Worm (Caenorhabditis elegans) whole organism, L1 larva: Measurements from ENCODE around the gene C35B1.4.

ENCODE experiments used
- F16B12.6 ChIP-seq: fragments of 150-350 bp; optimal IDR thresholded peaks from 2 replicates; lab custom pipeline; 2014; ENCODE audit warnings: missing biosample characterization, missing genetic modification characterization
- aha-1 ChIP-seq: fragments of 150-350 bp; optimal IDR thresholded peaks from 2 replicates; lab custom pipeline; 2014; ENCODE audit warnings: missing biosample characterization, missing genetic modification characterization
- alr-1 ChIP-seq: fragments of 200-800 bp; sonication (Bioruptor generic); optimal IDR thresholded peaks from 2 replicates; lab custom pipeline; 2018; ENCODE audit warnings: borderline replicate concordance, mild to moderate bottlenecking, missing genetic modification characterization, missing compliant biosample characterization
- ama-1 ChIP-seq: fragments of 150-350 bp; optimal IDR thresholded peaks from 2 replicates; lab custom pipeline; 2014
- blmp-1 ChIP-seq: fragments of 150-350 bp; optimal IDR thresholded peaks from 2 replicates; lab custom pipeline; 2014; ENCODE audit warnings: missing biosample characterization, missing genetic modification characterization
- ceh-63 ChIP-seq: fragments of 200-800 bp; sonication (Bioruptor generic); optimal IDR thresholded peaks from 2 replicates; lab custom pipeline; 2018; ENCODE audit warnings: mild to moderate bottlenecking, missing genetic modification characterization, missing compliant biosample characterization
- ceh-8 ChIP-seq: fragments of 200-800 bp; sonication (Bioruptor generic); optimal IDR thresholded peaks from 2 replicates; lab custom pipeline; 2018; ENCODE audit warnings: mild to moderate bottlenecking, missing genetic modification characterization, moderate library complexity, missing compliant biosample characterization
- ceh-82 ChIP-seq, 3 experiments: fragments of 150-350 bp in 1 of 3; sonication (generic microtip) in 2 of 3; optimal IDR thresholded peaks; 2 replicates each; lab custom pipeline; 2014 to 2017; ENCODE audit warnings: missing biosample characterization in 3 of 3, missing genetic modification characterization in 3 of 3
- dpl-1 ChIP-seq, 3 experiments: fragments of 150-350 bp in 2 of 3; sonication (generic microtip) in 1 of 3; optimal IDR thresholded peaks; 2 replicates each; lab custom pipeline; 2014 to 2017; ENCODE audit warnings: missing biosample characterization in 3 of 3, missing genetic modification characterization in 3 of 3, missing genetic modification reagents in 3 of 3
- efl-3 ChIP-seq: fragments of 200-800 bp; sonication (Bioruptor generic); optimal IDR thresholded peaks from 2 replicates; lab custom pipeline; 2018; ENCODE audit warnings: mild to moderate bottlenecking, missing genetic modification characterization, missing compliant biosample characterization
- egl-13 ChIP-seq: sonication (generic microtip); optimal IDR thresholded peaks from 2 replicates; lab custom pipeline; 2016; ENCODE audit warnings: missing genotype, missing genetic modification reagents, missing genetic modification characterization, missing compliant biosample characterization
- elt-2 ChIP-seq: sonication (generic microtip); optimal IDR thresholded peaks from 2 replicates; lab custom pipeline; 2016; ENCODE audit warnings: missing genetic modification characterization, mild to moderate bottlenecking, inconsistent platforms, missing compliant biosample characterization, missing genetic modification reagents
- elt-3 ChIP-seq, 6 experiments: fragments of 150-350 bp in 1 of 6; sonication (generic microtip); optimal IDR thresholded peaks; 2 replicates each; lab custom pipeline; 2017 to 2018; ENCODE audit warnings: missing biosample characterization in 6 of 6, missing genetic modification characterization in 6 of 6, inconsistent platforms in 1 of 6
- ets-5 ChIP-seq: fragments of 200-800 bp; sonication (Bioruptor generic); IDR thresholded peaks from 2 replicates; pipeline ENCODE4 v1.3.6; 2022; ENCODE audit warnings: missing genetic modification characterization, missing compliant biosample characterization
- fkh-10 ChIP-seq: sonication (generic microtip); optimal IDR thresholded peaks from 2 replicates; lab custom pipeline; 2017; ENCODE audit warnings: missing biosample characterization, missing genetic modification reagents, missing genetic modification characterization
- irx-1 ChIP-seq: sonication (generic microtip); optimal IDR thresholded peaks from 2 replicates; lab custom pipeline; 2016; ENCODE audit warnings: missing genetic modification characterization, missing compliant biosample characterization
- isw-1 ChIP-seq: fragments of 200-800 bp; sonication (Bioruptor generic); IDR thresholded peaks from 2 replicates; pipeline ENCODE4 v1.3.6; 2022; ENCODE audit warnings: missing genetic modification characterization, missing compliant biosample characterization
- lin-13 ChIP-seq: fragments of 150-350 bp; optimal IDR thresholded peaks from 2 replicates; lab custom pipeline; 2014; ENCODE audit warnings: missing biosample characterization, missing genetic modification reagents, missing genetic modification characterization
- lin-15B ChIP-seq: fragments of 150-350 bp; sonication (generic microtip); optimal IDR thresholded peaks from 3 replicates; lab custom pipeline; 2014; ENCODE audit warnings: missing biosample characterization, missing genetic modification characterization
- lin-35 ChIP-seq, 2 experiments: fragments of 150-350 bp; optimal IDR thresholded peaks; 2 replicates each; lab custom pipeline; 2014; ENCODE audit warnings: missing biosample characterization in 2 of 2, missing genetic modification characterization in 2 of 2, missing genetic modification reagents in 2 of 2
- lsy-2 ChIP-seq, 2 experiments: fragments of 150-350 bp; optimal IDR thresholded peaks; 2 replicates each; lab custom pipeline; 2014; ENCODE audit warnings: missing biosample characterization in 2 of 2, missing genetic modification characterization in 2 of 2
- mep-1 ChIP-seq: fragments of 150-350 bp; optimal IDR thresholded peaks from 2 replicates; lab custom pipeline; 2014; ENCODE audit warnings: missing biosample characterization, missing genetic modification characterization
- nhr-12 ChIP-seq: sonication (generic microtip); optimal IDR thresholded peaks from 2 replicates; lab custom pipeline; 2017; ENCODE audit warnings: missing biosample characterization, missing genetic modification characterization
- nhr-19 ChIP-seq: fragments of 200-800 bp; sonication (Bioruptor generic); conservative IDR thresholded peaks from 2 replicates; pipeline ENCODE4 v1.3.6; 2022; ENCODE audit warnings: missing genetic modification characterization, missing compliant biosample characterization
- nhr-28 ChIP-seq: fragments of 150-350 bp; optimal IDR thresholded peaks from 2 replicates; lab custom pipeline; 2014; ENCODE audit warnings: missing biosample characterization, missing genetic modification characterization
- nhr-71 ChIP-seq: sonication (generic microtip); optimal IDR thresholded peaks from 2 replicates; lab custom pipeline; 2016; ENCODE audit warnings: mild to moderate bottlenecking, missing genetic modification characterization, moderate library complexity, missing compliant biosample characterization
- nhr-76 ChIP-seq: sonication (generic microtip); optimal IDR thresholded peaks from 2 replicates; lab custom pipeline; 2017; ENCODE audit warnings: missing biosample characterization, missing genetic modification characterization
- nhr-84 ChIP-seq: sonication (generic microtip); optimal IDR thresholded peaks from 2 replicates; lab custom pipeline; 2017; ENCODE audit warnings: missing biosample characterization, missing genetic modification characterization
- nhr-85 ChIP-seq: sonication (generic microtip); peaks from one replicate; lab custom pipeline; 2016; ENCODE audit warnings: missing genetic modification characterization, inconsistent platforms, missing compliant biosample characterization
- nhr-90 ChIP-seq: sonication (generic microtip); optimal IDR thresholded peaks from 2 replicates; lab custom pipeline; 2016; ENCODE audit warnings: mild to moderate bottlenecking, missing genetic modification characterization, missing compliant biosample characterization; ENCODE audit not compliant: poor library complexity
- pag-3 ChIP-seq: sonication (generic microtip); optimal IDR thresholded peaks from 2 replicates; lab custom pipeline; 2017; ENCODE audit warnings: missing genetic modification characterization, mild to moderate bottlenecking, missing compliant biosample characterization, antibody characterized with exemption, borderline replicate concordance; ENCODE audit not compliant: insufficient read depth
- skn-1 ChIP-seq: fragments of 150-350 bp; optimal IDR thresholded peaks from 2 replicates; lab custom pipeline; 2014; ENCODE audit warnings: missing biosample characterization, missing genetic modification characterization
- snu-23 ChIP-seq: sonication (generic microtip); optimal IDR thresholded peaks from 2 replicates; lab custom pipeline; 2016; ENCODE audit warnings: missing genetic modification characterization, missing compliant biosample characterization
- swsn-7 ChIP-seq: sonication (generic microtip); optimal IDR thresholded peaks from 2 replicates; lab custom pipeline; 2016; ENCODE audit warnings: missing genetic modification characterization, missing compliant biosample characterization
- tbx-2 ChIP-seq: sonication (generic microtip); optimal IDR thresholded peaks from 2 replicates; lab custom pipeline; 2016; ENCODE audit warnings: missing genetic modification characterization, missing compliant biosample characterization
- unc-30 ChIP-seq: sonication (generic microtip); optimal IDR thresholded peaks from 2 replicates; lab custom pipeline; 2017; ENCODE audit warnings: missing biosample characterization, missing genetic modification characterization
- unc-86 ChIP-seq: sonication (generic microtip); optimal IDR thresholded peaks from 2 replicates; lab custom pipeline; 2016; ENCODE audit warnings: missing genetic modification characterization, missing compliant biosample characterization
- unc-98 ChIP-seq: fragments of 200-800 bp; sonication (Bioruptor generic); IDR thresholded peaks from 2 replicates; pipeline ENCODE4 v1.3.6; 2022; ENCODE audit warnings: missing genetic modification characterization, missing compliant biosample characterization
- vab-15 ChIP-seq: sonication (generic microtip); optimal IDR thresholded peaks from 2 replicates; lab custom pipeline; 2017; ENCODE audit warnings: missing genotype, mild to moderate bottlenecking, missing genetic modification characterization, missing compliant biosample characterization
- xbp-1 ChIP-seq: sonication (generic microtip); optimal IDR thresholded peaks from 2 replicates; lab custom pipeline; 2016; ENCODE audit warnings: missing genetic modification characterization, missing compliant biosample characterization
- ztf-11 ChIP-seq, 2 experiments: sonication (generic microtip); optimal IDR thresholded peaks; 2 replicates each; lab custom pipeline; 2016 to 2017; ENCODE audit warnings: missing genetic modification characterization in 2 of 2, missing biosample characterization in 1 of 2, missing compliant biosample characterization in 1 of 2
- ztf-4 ChIP-seq: fragments of 150-350 bp; optimal IDR thresholded peaks from 2 replicates; lab custom pipeline; 2014; ENCODE audit warnings: missing biosample characterization, missing genetic modification characterization

The C35B1.4 gene

DNA sequence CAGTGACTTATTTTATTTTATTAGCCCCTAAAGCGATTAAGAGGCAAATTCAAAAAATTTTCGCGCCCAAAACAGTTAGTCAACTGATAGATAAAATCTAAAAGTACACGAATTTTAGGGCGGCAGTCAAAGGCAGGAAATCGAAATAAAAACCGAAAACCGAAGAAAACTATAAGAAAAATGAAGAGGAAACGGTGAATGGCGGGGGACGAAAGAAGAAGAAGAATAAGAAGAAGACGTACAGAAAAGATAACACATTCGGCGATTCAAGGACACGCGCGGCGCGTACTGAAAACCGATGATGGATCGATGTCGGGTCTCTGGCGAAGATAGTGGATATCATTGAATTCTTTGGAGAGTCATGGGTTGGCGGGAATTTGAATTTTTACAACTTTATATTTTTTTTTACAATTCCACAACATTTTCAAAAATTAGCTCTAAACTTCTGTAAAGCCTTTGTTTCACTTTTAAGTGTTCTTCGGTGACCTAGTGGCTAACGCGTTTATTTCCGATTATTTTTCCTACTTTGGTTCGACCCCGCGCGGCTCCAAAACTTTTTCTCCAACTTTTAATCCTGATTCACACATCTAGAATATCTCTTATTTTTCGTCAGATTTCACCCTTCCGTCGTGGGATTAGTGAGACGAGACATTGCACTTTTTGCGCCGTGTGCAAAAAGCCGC, 48.6 kb upstream of the C35B1.4 start (continued):
- TF ChIP-seq vab-15 (tag; lab: Kevin White, UChicago) (no peak), nhr-28 (tag; lab: Kevin White, UChicago) (no peak), ceh-8 (no peak), swsn-7 (tag; lab: Kevin White, UChicago) (no peak), ama-1 (lab: Kevin White, UChicago) (no peak), ceh-82 (tag; optimal IDR thresholded peaks at IDR 0.05; lab: Kevin White, UChicago) (peak in 1 of 3 experiments; percentile 6), lin-15B (tag; lab: Kevin White, UChicago) (peak; percentile 61), lsy-2 (tag; optimal IDR thresholded peaks at IDR 0.05; lab: Kevin White, UChicago) (peak in 1 of 2 experiments; percentile 49), lin-13 (GFP tag; lab: Kevin White, UChicago) (peak; percentile 72), F16B12.6 (tag; lab: Kevin White, UChicago) (no peak), tbx-2 (no peak), nhr-76 (tag; lab: Kevin White, UChicago) (no peak), ceh-63 (no peak), fkh-10 (no peak), efl-3 (GFP tag; lab: Kevin White, UChicago) (no peak), blmp-1 (tag; lab: Kevin White, UChicago) (peak; percentile 92), skn-1 (tag; lab: Kevin White, UChicago) (no peak), nhr-71 (tag; lab: Kevin White, UChicago) (peak; percentile 71), ztf-4 (tag; lab: Kevin White, UChicago) (no peak), dpl-1 (GFP tag; optimal IDR thresholded peaks at IDR 0.05; lab: Kevin White, UChicago) (peak; percentile 69 to 80 (median 75)), unc-30 (tag; lab: Kevin White, UChicago) (no peak), unc-98 (GFP tag; lab: Robert Waterston, UW) (no peak), egl-13 (tag; lab: Kevin White, UChicago) (no peak), aha-1 (tag; lab: Kevin White, UChicago) (no peak), nhr-85 (tag; lab: Kevin White, UChicago) (peak; percentile 96), isw-1 (GFP tag; lab: Robert Waterston, UW) (no peak), nhr-90 (tag; lab: Kevin White, UChicago) (peak; percentile 68), nhr-12 (no peak), pag-3 (peak; percentile 59), nhr-84 (tag; lab: Kevin White, UChicago) (no peak), snu-23 (GFP tag; lab: Kevin White, UChicago) (peak; percentile 76), nhr-19 (GFP tag; lab: Robert Waterston, UW) (peak; percentile 29; the same call in 1 of the 2 replicates), unc-86 (no peak), mep-1 (no peak), ztf-11 (tag; optimal IDR thresholded peaks at IDR 0.05; lab: Kevin White, UChicago) (no peak), xbp-1 (tag; lab: Kevin White, UChicago) (no peak), irx-1 (tag; lab: Kevin White, UChicago) (no peak)

DNA sequence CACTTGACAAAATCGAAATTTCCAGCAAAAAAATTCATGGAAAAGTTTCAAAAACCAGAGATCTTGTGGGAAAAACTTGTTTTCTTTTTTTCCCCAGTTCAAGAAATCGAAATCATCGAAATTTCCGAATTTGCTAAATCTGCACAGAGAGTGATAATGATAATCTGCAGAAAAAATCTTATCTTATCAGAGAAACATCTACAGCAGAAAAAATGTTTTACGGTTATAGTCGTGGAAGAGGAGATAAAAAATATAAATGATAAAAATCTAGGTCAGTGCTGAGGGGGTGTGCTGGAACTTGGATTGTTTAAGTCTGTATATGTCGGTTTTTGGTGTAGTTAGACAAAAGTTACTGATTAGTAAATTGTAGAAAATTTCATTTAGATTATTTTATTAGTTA, 47.3 kb upstream of the C35B1.4 start:
- TF ChIP-seq alr-1 (tag; lab: Kevin White, UChicago) = no peak
- no peak for TF ChIP-seq ceh-63
- peak; percentile 58 for TF ChIP-seq elt-2 (tag; lab: Kevin White, UChicago)
- TF ChIP-seq ztf-11 (tag; optimal IDR thresholded peaks at IDR 0.05; lab: Kevin White, UChicago) = no peak
- TF ChIP-seq elt-3 (tag; optimal IDR thresholded peaks at IDR 0.05; lab: Kevin White, UChicago) = peak in 2 of 6 experiments; percentile 22 to 65
- peak; percentile 38 for TF ChIP-seq blmp-1 (tag; lab: Kevin White, UChicago)
- TF ChIP-seq isw-1 (GFP tag; lab: Robert Waterston, UW) = no peak
- no peak for TF ChIP-seq ets-5 (GFP tag; lab: Robert Waterston, UW)
- TF ChIP-seq lin-35 (GFP tag; optimal IDR thresholded peaks at IDR 0.05; lab: Kevin White, UChicago) = no peak
- no peak for TF ChIP-seq nhr-71 (tag; lab: Kevin White, UChicago)
- no peak for TF ChIP-seq ceh-82 (tag; optimal IDR thresholded peaks at IDR 0.05; lab: Kevin White, UChicago)
